Fruit fly (Drosophila melanogaster) ovary, adult (tissue): ENCODE measurements around the gene eIF3l.

ENCODE experiments used
- CG17801 ChIP-seq: fragments of 200-800 bp; optimal IDR thresholded peaks from 2 replicates; lab custom pipeline; 2019; ENCODE audit warnings: missing biosample characterization, mild to moderate bottlenecking, missing genetic modification characterization, moderate library complexity; ENCODE audit not compliant: partially characterized antibody

The eIF3l gene

DNA sequence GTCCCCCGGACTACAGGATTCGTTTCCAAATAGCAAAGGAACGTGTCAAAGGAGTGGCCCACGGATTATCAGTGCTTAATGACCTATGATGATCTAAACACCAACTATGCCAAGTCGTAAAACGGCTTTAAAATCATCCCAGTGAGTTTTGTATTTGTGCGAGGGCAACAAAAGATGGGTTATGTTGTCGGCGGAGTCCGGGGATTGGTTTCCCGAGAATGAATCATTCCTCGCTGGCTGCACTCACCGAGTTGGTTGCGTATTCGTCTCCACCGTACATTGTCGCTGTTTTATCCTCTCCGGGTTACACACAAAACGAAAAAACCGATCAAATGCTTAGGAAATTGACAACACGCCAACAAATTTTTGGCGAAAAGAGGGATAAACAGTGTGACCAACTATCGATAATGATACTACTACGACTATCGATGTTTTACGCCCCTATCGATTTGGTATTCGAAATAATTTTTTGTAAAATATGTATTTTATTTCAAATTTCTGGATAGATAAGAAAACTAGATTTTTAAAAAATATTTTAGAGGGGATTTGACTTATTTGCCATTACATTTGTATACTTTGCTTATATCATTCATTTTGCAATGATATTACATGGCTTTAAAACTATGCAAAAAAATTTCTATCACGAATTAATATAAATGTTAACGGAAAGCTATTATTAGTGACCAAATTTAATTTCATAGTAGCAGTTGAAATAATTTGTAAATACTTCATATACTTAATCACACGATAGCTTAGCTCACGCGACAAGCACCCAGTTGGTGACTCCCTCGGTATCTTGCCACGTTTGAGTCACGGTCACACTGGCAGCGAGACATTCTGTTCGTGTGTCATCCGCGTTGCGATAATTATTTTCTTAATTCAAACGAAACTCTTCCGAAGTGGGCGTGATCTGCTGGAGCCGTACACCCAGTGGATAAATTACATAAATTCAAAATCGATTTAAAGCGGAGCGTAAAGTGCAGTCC lies at the start of gene eIF3l, which contains the start of gene Nrx-IV:
eIF3l (minus strand) TSS at position 389 of the 986 bp plus-strand sequence.
Nrx-IV (plus strand) TSS at position 811 of the 986 bp plus-strand sequence.
- TF ChIP-seq CG17801 = no peak

DNA sequence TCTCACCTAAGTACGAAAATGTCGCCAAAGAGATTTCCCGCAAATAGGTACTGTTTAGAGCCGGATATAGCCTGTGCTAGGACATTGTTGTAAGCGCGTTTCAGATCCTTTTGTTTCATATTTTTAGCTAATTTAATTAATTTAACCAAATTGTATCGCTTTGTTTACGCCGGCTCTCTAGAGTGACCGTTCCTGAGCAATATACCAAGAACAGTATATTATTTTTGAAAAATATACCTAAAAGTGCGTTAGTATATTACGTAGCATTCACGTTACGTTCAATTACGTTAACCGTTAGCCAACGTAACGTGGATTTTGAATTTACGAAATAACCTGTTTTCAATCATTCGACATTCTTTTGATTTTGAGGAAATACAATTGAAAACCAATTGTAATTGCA lies 47.6 kb upstream of the eIF3l start, which contains the start of gene thoc6:
thoc6 (minus strand) TSS at position 204 of the 400 bp plus-strand sequence.
- no peak for TF ChIP-seq CG17801

DNA sequence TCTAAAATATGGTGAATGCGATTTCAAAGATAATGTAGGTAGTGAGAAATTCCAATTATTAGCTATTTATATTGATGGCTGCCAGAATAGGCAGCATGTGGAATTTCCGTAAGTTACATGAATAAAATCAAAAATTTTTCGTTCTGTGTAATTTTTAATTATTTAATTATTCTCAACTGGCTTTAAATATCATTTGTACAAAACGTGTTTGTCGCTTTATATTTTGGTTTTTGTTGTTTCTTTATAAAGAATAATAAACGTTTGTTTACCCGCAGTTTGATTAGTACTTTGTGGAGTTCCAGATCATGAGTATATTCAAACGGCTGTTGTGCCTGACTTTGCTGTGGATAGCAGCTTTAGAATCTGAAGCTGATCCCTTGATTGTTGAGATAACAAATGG lies 44.5 kb upstream of the eIF3l start, which contains the start of gene Est-P:
Est-P (plus strand) TSS at position 301 of the 400 bp plus-strand sequence.
- no peak for TF ChIP-seq CG17801

DNA sequence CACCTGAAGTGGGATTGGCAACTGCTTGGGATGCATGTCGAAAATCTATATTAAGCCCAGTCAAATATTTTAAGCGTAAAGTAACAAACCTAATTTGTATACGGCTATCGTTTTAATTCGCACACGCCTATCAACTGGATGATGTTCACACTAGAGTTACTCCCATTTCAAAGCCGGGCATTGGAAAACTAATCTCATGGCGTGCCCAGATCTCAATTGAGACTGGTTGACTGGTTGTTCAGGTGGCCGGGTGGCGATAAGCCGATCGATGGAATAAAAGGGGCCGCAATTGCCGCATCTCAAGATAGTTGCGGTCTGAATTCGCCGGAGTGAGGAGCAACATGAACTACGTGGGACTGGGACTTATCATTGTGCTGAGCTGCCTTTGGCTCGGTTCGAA lies 42.6 kb upstream of the eIF3l start, which contains the start of gene Est-6:
Est-6 (plus strand) TSS at position 301 of the 400 bp plus-strand sequence.
- no peak for TF ChIP-seq CG17801

DNA sequence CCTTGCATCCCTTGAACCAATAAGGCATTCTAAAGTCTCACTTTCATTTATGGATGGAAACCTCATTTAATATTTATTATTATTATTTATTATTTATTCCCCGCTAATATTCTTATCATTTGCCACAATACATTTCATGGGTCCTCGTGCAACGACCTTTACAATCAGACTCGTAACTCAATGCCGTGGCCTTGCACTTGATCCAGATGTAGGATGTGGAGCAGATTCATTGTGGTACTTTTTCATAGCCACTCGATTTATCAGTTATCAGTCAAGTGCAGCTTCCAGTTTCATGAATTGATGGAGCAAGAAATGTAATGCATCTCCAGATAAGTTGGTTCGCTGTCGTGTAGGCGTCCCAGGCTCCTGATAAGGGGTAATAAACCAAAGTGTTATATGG lies 39.4 kb upstream of the eIF3l start:
- TF ChIP-seq CG17801 = no peak

DNA sequence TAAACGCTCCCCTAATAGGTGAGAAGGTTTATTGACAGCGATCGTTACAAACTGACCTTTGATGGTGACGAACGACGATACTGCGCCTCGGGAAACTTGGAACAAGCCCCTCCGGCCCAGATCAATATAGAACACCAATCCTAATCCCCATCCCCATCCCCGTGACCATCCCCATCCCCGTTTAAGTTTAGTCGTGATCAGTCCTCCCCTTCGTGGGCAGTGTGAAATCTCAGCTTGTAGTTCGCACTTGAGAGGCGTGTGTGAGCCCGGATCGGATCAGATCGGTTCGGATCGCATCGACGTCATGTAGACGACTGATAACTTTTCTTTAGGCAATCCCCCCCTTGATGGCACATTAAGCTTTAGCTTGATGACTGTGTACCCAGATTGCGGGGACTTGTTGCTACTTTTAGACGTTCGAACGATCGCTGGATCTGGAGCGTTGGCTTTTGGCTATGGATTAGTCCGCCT lies 38.7 kb upstream of the eIF3l start, which contains the start of gene Miox:
Miox (plus strand) TSS at position 421 of the 471 bp plus-strand sequence.
- no peak for TF ChIP-seq CG17801

DNA sequence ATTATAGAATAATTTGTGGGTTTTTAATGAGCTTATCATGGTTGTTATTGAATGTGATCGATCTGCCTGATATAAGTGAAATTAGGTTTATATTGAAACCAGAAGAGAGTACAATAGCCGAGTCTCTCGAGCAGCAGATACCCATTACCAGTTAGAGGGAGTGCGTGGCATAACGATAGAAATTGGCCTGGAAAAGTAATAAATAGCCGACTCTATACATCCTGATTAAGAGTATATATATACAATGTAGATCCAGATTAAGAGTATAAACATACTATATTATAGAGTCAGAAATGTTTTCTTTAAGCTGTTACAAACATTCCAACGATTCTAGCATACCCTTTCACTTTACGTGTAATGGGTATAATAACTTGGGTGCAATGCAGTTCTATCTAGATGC lies 38.1 kb upstream of the eIF3l start:
- TF ChIP-seq CG17801 = no peak

DNA sequence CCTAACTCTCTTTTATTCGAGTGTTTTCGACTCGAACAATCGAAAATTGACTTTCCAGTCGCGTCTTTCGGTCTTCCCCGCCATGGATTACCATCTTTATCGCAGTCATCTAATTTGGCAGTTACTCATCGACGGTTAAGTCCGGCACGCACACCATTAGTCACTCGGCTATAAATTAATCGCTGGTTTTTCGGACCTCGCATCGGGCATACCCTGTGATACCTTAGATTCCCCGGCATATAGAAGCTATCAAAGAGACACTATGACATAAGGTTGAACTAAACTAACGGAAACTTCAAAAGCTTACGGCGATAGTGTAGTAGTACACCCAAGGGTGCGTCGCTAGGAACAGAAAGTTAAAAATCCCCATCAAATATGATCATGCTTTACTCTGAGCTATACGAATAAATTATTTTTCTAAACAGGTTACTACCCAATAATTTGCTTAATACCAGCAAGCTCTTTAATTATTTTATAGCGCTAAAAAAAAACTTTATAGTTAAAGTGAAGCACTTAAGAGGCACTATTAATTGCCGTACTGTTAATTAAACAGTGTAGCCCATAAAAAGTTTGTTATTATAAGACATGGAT lies 33.0 kb upstream of the eIF3l start:
- TF ChIP-seq CG17801 = peak; percentile 16

DNA sequence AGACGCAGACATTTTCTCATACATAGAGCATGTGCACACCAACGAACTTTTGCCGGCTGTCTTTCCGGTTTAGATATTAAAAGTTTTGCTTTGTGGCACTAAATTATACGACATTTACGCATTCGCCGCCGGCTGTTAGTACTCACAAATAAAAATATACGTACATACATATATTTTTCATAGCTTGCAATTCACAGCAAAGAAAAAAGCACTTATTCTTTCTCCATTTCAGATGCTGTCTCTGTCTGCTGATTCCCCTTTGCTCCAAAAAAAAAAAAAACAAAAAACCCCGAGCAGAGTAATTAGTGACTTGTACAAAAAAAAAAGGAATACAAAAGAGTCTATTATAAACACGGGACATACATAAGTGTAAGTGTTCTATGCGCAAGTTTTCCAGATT lies 31.4 kb upstream of the eIF3l start, which contains the start of gene CAH2:
CAH2 (plus strand) TSS at position 301 of the 400 bp plus-strand sequence.
- TF ChIP-seq CG17801 = no peak

DNA sequence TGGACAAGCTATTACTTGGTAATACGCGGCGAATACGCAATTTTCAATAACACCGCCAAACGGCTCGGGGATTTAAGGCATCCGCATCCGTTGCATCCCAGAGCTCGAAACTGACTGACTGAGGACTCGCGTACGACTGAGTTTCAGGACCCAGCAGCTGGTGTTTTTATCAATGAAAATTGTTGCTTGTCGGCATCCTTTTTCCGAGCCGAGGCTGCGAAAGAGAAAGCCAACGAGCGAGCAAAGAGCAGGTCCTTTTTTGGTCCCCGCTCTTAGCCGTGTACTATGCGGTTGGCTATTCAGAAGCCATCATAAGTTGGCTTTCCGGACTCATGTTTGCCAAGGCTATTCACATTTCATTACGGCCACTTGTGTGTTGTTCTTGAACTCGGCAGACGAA lies 29.5 kb upstream of the eIF3l start, which contains the start of gene Rh7:
Rh7 (minus strand) TSS at position 101 of the 400 bp plus-strand sequence.
- TF ChIP-seq CG17801 = no peak

DNA sequence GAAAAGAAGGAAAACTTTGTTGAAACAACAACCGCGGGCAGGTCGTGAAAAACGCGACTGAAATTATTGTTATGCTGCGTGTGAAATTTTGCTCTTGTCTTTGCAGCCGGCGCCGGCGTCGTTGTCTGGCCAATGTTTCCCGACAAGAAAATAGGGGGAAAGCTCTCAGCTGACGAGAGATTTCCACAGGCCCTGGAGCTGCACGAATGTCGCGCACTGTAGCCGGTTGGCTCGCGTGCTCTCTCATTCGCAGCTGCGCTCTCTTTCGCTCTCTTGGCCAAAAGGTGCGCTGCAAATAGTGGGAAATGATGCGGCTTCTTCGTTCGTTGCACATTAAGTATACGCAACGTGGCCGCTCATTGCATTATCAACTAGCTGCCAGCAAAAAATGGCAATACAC lies 17.8 kb upstream of the eIF3l start, which contains the start of gene CG9760:
CG9760 (minus strand) TSS at position 43 of the 400 bp plus-strand sequence.
- no peak for TF ChIP-seq CG17801

DNA sequence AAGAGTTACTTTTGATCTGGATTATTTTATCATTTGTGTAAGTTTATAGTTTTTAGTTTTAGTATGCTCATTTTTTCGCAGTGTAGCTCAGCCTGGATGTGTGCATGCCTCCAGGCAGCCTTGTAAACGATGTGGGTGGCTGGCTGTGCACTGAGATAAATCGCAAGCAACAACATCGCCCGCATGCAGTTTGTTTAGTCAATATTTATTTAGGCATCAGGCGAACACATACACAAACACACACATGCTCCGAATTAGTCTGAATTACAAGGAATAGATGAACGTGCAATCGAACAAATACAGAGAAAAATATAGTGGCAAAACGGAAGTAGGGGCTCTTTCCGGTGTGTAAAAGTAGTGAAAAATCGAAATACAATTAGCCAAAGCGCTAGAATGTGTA lies 17.2 kb upstream of the eIF3l start:
- TF ChIP-seq CG17801 = no peak

DNA sequence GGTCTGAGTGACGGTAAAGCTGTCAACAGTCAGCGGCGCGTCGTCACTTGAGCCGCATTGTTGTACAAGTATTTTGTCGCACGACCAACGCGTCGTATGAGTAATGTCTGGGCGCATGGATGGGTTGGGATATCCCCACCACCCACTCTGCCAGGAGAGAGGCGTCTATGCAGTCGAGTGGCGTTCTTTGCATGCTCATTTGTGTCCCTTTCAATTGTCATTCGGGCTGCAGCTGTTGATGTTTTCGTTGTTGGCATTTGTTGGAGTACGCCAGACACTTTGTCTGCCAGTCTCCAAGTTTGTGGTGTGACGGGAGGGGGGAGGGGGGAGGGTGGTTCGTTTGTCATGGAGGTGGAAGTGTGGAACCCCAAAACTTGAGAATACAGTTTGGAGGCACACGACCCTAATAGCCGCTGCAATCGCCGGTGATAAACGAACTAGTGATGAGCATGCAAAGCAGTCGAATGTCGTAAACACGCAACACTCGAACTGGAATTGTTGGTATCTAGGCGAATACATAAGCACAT lies 16.3 kb upstream of the eIF3l start:
- no peak for TF ChIP-seq CG17801

DNA sequence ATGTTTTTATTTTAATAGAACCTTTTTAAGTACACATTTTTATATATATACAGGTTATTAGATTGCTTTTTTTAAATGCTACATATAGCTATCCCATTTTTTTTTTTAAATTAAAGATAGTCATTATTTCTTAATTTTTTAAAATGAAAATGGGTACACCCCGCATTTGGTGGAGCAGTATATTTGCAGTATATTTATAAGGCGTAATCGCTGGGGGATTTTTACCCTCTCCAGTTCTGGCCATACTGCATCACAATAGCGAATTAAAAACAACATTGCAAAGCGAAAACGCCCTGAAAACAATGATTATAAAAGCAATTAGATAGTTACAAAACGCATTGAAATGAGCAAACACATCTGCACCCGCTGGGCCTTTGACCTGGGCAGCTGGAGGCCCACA lies 3.1 kb upstream of the eIF3l start, which contains the start of gene CG32099:
CG32099 (plus strand) TSS at position 250 of the 400 bp plus-strand sequence.
- no peak for TF ChIP-seq CG17801

DNA sequence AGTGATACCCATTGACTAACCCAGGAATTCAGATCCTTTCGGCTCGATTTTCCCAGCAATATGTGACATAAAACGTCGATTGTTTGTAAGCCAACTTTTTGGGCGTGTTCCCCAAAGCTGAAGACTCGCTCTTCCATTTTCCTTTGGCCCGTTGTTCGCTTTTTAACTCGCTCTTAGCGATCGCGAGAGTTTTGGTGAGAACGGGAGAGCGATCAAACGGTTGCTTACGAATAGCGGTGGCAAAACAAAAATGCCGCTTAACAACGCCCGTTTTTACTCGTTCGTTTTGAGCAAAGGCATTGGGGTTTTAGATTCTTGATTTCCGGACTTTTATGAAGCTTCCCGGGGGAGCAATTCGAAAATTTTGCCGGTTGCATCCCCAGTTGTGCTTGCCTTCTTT lies 1.1 kb upstream of the eIF3l start:
- no peak for TF ChIP-seq CG17801

DNA sequence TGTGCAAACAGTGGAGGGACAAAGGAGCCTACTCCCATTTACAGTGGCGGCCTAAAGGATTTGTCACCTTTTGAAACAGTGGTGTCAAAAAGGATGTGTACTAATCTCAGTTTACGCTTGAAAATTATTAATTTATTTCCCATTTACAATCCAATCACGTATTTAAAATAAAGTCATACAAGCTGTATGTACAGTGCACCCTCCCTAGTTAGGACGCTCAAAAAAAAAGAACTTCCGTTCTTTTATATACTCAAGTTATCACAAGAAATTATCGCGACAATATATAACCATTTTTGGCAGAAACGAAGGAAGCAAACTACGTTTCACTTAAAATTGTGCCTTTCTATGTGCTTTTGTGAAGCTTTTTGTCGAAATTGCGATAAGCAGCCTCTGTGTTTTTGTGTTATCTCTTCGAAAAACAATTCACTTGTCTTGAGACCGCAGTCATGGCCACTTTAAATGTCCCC lies 6.6 kb downstream of the eIF3l start:
- peak; percentile 25 for TF ChIP-seq CG17801
